Worm (Caenorhabditis elegans): ENCODE measurements around the gene pat-3.

pat-3 gene

ce11 chrIII:3874895-3875294, 39.1 kb downstream of the pat-3 start:
- TF ChIP-seq elt-2 (tag; optimal IDR thresholded peaks at IDR 0.05) = peak; percentile 45
- peak; percentile 34 for TF ChIP-seq pha-4 (tag; optimal IDR thresholded peaks at IDR 0.05)
- no peak for TF ChIP-seq ceh-28 (tag; optimal IDR thresholded peaks at IDR 0.05)

- TF ChIP-seq nhr-43 (tag; optimal IDR thresholded peaks at IDR 0.05; ENCODE audit: poor library complexity, severe bottlenecking) (no peak), nhr-25 (tag; optimal IDR thresholded peaks at IDR 0.05) (peak; percentile 69), lin-15B (tag; optimal IDR thresholded peaks at IDR 0.05) (no peak), lsy-12 (tag; optimal IDR thresholded peaks at IDR 0.05) (no peak), fkh-10 (GFP tag; optimal IDR thresholded peaks at IDR 0.05) (no peak)
Observed at ce11 chrIII:3874492-3874891, 39.5 kb downstream of the pat-3 start.

ce11 chrIII:3873424-3873823, 40.5 kb downstream of the pat-3 start:
- TF ChIP-seq pqm-1 (tag; optimal IDR thresholded peaks at IDR 0.05) (peak; percentile 25), lin-39 (tag; optimal IDR thresholded peaks at IDR 0.05) (no peak), fkh-2 (tag; optimal IDR thresholded peaks at IDR 0.05) (no peak), nhr-11 (tag; optimal IDR thresholded peaks at IDR 0.05) (no peak), fkh-10 (GFP tag; optimal IDR thresholded peaks at IDR 0.05) (no peak), R02D3.7 (tag; optimal IDR thresholded peaks at IDR 0.05) (no peak), fos-1 (tag; optimal IDR thresholded peaks at IDR 0.05) (no peak), ceh-9 (tag; optimal IDR thresholded peaks at IDR 0.05) (no peak), nhr-237 (tag; optimal IDR thresholded peaks at IDR 0.05) (no peak), nhr-43 (tag; optimal IDR thresholded peaks at IDR 0.05; ENCODE audit: poor library complexity, severe bottlenecking) (no peak), nhr-28 (tag; optimal IDR thresholded peaks at IDR 0.05) (no peak), nhr-77 (tag; optimal IDR thresholded peaks at IDR 0.05) (no peak), snpc-4 (tag; optimal IDR thresholded peaks at IDR 0.05) (no peak), ztf-4 (tag; optimal IDR thresholded peaks at IDR 0.05) (no peak), ceh-28 (tag; optimal IDR thresholded peaks at IDR 0.05) (no peak), nfya-1 (tag; optimal IDR thresholded peaks at IDR 0.05; ENCODE audit: insufficient read depth) (no peak), eor-1 (tag; optimal IDR thresholded peaks at IDR 0.05) (no peak), nhr-25 (tag; optimal IDR thresholded peaks at IDR 0.05) (peak; percentile 39), elt-2 (tag; optimal IDR thresholded peaks at IDR 0.05) (peak; percentile 52), lsy-12 (tag; optimal IDR thresholded peaks at IDR 0.05) (no peak), mml-1 (tag; optimal IDR thresholded peaks at IDR 0.05) (no peak), nhr-12 (tag; optimal IDR thresholded peaks at IDR 0.05) (no peak), unc-39 (tag; optimal IDR thresholded peaks at IDR 0.05) (no peak), nhr-23 (tag; optimal IDR thresholded peaks at IDR 0.05) (no peak), ZK546.5 (tag; optimal IDR thresholded peaks at IDR 0.05) (no peak), mdl-1 (tag; optimal IDR thresholded peaks at IDR 0.05) (no peak), sea-2 (GFP tag; optimal IDR thresholded peaks at IDR 0.05) (no peak), tbx-2 (tag; optimal IDR thresholded peaks at IDR 0.05) (no peak), pha-4 (tag; optimal IDR thresholded peaks at IDR 0.05) (peak; percentile 83), egl-27 (tag; optimal IDR thresholded peaks at IDR 0.05) (no peak)

- no peak for TF ChIP-seq R02D3.7 (tag; optimal IDR thresholded peaks at IDR 0.05)
- no peak for TF ChIP-seq pha-4 (tag; optimal IDR thresholded peaks at IDR 0.05)
Observed at ce11 chrIII:3872978-3873377, 41.0 kb downstream of the pat-3 start.

- TF ChIP-seq pqm-1 (tag; optimal IDR thresholded peaks at IDR 0.05) (peak; percentile 13), nhr-25 (tag; optimal IDR thresholded peaks at IDR 0.05) (no peak), ZK546.5 (tag; optimal IDR thresholded peaks at IDR 0.05) (no peak), elt-2 (tag; optimal IDR thresholded peaks at IDR 0.05) (peak; percentile 34)
Observed at ce11 chrIII:3871763-3872486, 42.0 kb downstream of the pat-3 start.

- TF ChIP-seq eor-1 (tag; optimal IDR thresholded peaks at IDR 0.05) (no peak), nhr-67 (tag; optimal IDR thresholded peaks at IDR 0.05) (no peak), nhr-77 (tag; optimal IDR thresholded peaks at IDR 0.05) (peak; percentile 74), nhr-23 (tag; optimal IDR thresholded peaks at IDR 0.05) (peak; percentile 44), jun-1 (tag; optimal IDR thresholded peaks at IDR 0.05) (no peak), aly-2 (tag; optimal IDR thresholded peaks at IDR 0.05) (peak; percentile 75), mml-1 (tag; optimal IDR thresholded peaks at IDR 0.05) (no peak), pqm-1 (tag; optimal IDR thresholded peaks at IDR 0.05) (no peak), nhr-11 (tag; optimal IDR thresholded peaks at IDR 0.05) (no peak), unc-62 (GFP tag; optimal IDR thresholded peaks at IDR 0.05) (no peak), nhr-28 (tag; optimal IDR thresholded peaks at IDR 0.05) (no peak), egl-5 (tag; optimal IDR thresholded peaks at IDR 0.05) (no peak), fkh-10 (GFP tag; optimal IDR thresholded peaks at IDR 0.05) (no peak), fos-1 (tag; optimal IDR thresholded peaks at IDR 0.05) (no peak), elt-2 (tag; optimal IDR thresholded peaks at IDR 0.05) (peak; percentile 17), ceh-82 (tag; optimal IDR thresholded peaks at IDR 0.05) (peak; percentile 60), nhr-25 (tag; optimal IDR thresholded peaks at IDR 0.05) (peak; percentile 52), lin-39 (tag; optimal IDR thresholded peaks at IDR 0.05) (no peak), ZK546.5 (tag; optimal IDR thresholded peaks at IDR 0.05) (no peak), ama-1 (optimal IDR thresholded peaks at IDR 0.05) (no peak), ceh-28 (tag; optimal IDR thresholded peaks at IDR 0.05) (peak; percentile 45), nhr-237 (tag; optimal IDR thresholded peaks at IDR 0.05) (no peak), lsy-12 (tag; optimal IDR thresholded peaks at IDR 0.05) (peak; percentile 17), R02D3.7 (tag; optimal IDR thresholded peaks at IDR 0.05) (peak; percentile 45)
Observed at ce11 chrIII:3869292-3869781, 44.6 kb downstream of the pat-3 start.
